Fruit fly (Drosophila melanogaster): ENCODE results near the gene CG13607.
A peak's percentile ranks its signal among the peaks of the same experiment; 100 is the strongest.

Gene CG13607

dm6 chr3R:24112320-24113069, 3.6 kb downstream of the CG13607 start, which contains the start of gene CG13605 (continued):
- TF ChIP-seq kah (GFP tag; optimal IDR thresholded peaks at IDR 0.05) (peak; percentile 38), B-H1 (GFP tag; IDR thresholded peaks at IDR 0.05) (peak; percentile 59; the same call in 2 of the 3 replicates), ham (GFP tag; IDR thresholded peaks at IDR 0.05) (no peak), stwl (tag; optimal IDR thresholded peaks at IDR 0.05) (peak; percentile 55), CG11723 (GFP tag; optimal IDR thresholded peaks at IDR 0.05) (peak; percentile 52), CG7556 (GFP tag; optimal IDR thresholded peaks at IDR 0.05) (peak; percentile 75), CG1233 (GFP tag; optimal IDR thresholded peaks at IDR 0.05) (peak; percentile 70), ato (GFP tag; IDR thresholded peaks at IDR 0.05; ENCODE audit: partially characterized antibody) (no peak), sd (tag; optimal IDR thresholded peaks at IDR 0.05) (peak; percentile 56), ac (GFP tag; optimal IDR thresholded peaks at IDR 0.05) (no peak), CG16779 (GFP tag; IDR thresholded peaks at IDR 0.05) (peak; percentile 60; the same call in 1 of the 2 replicates), Ssrp (tag; optimal IDR thresholded peaks at IDR 0.05) (peak; percentile 63), trh (GFP tag; optimal IDR thresholded peaks at IDR 0.05) (peak; percentile 63), az2 (GFP tag; optimal IDR thresholded peaks at IDR 0.05) (peak; percentile 75), CG10462 (GFP tag; optimal IDR thresholded peaks at IDR 0.05) (peak; percentile 26), NC2β (GFP tag; optimal IDR thresholded peaks at IDR 0.05) (peak; percentile 39), Sry-β (GFP tag; optimal IDR thresholded peaks at IDR 0.05) (peak; percentile 60), sna (GFP tag; IDR thresholded peaks at IDR 0.05; ENCODE audit: partially characterized antibody) (no peak), CG17359 (tag; optimal IDR thresholded peaks at IDR 0.05) (peak; percentile 82), ken (GFP tag; IDR thresholded peaks at IDR 0.05) (peak; percentile 41; the same call in 1 of the 3 replicates), CG18476 (GFP tag; optimal IDR thresholded peaks at IDR 0.05) (peak; percentile 34), Tbp (GFP tag; optimal IDR thresholded peaks at IDR 0.05) (no peak), ranshi (GFP tag; IDR thresholded peaks at IDR 0.05) (peak; percentile 58; the same call in 1 of the 2 replicates), CG8089 (GFP tag; optimal IDR thresholded peaks at IDR 0.05) (no peak), Lim3 (GFP tag; IDR thresholded peaks at IDR 0.05) (no peak), gce (GFP tag; IDR thresholded peaks at IDR 0.05) (peak; percentile 54; the same call in 1 of the 3 replicates), bcd (GFP tag; optimal IDR thresholded peaks at IDR 0.05) (peak; percentile 70), vnd (GFP tag; IDR thresholded peaks at IDR 0.05; ENCODE audit: partially characterized antibody) (no peak), NfI (GFP tag; optimal IDR thresholded peaks at IDR 0.05) (peak; percentile 79), salm (tag; optimal IDR thresholded peaks at IDR 0.05) (peak; percentile 63), dm (GFP tag; optimal IDR thresholded peaks at IDR 0.05) (no peak), nerfin-2 (GFP tag; IDR thresholded peaks at IDR 0.05; ENCODE audit: partially characterized antibody) (no peak), CG14965 (GFP tag; optimal IDR thresholded peaks at IDR 0.05; ENCODE audit: borderline replicate concordance) (no peak), E2f1 (GFP tag; IDR thresholded peaks at IDR 0.05) (peak; percentile 37; the same call in 1 of the 2 replicates), CG11696 (GFP tag; IDR thresholded peaks at IDR 0.05) (no peak; the same call in 1 of the 2 replicates), fu2 (GFP tag; optimal IDR thresholded peaks at IDR 0.05) (no peak), Fer3 (tag; optimal IDR thresholded peaks at IDR 0.05) (peak; percentile 79), CG11247 (GFP tag; IDR thresholded peaks at IDR 0.05) (peak; percentile 62), Abd-B (GFP tag; optimal IDR thresholded peaks at IDR 0.05) (peak; percentile 50), CG13123 (GFP tag; optimal IDR thresholded peaks at IDR 0.05) (no peak), CG2129 (GFP tag; IDR thresholded peaks at IDR 0.05; ENCODE audit: partially characterized antibody) (no peak), CG15601 (tag; optimal IDR thresholded peaks at IDR 0.05) (peak; percentile 61), Chrac-16 (GFP tag; optimal IDR thresholded peaks at IDR 0.05) (peak; percentile 66), CG6765 (GFP tag; optimal IDR thresholded peaks at IDR 0.05) (peak; percentile 85), usp (GFP tag; optimal IDR thresholded peaks at IDR 0.05) (no peak), Sin3A (optimal IDR thresholded peaks at IDR 0.05) (peak; percentile 34), CG6683 (GFP tag; optimal IDR thresholded peaks at IDR 0.05) (peak; percentile 59), org-1 (GFP tag; optimal IDR thresholded peaks at IDR 0.05) (peak; percentile 58), klu (GFP tag; IDR thresholded peaks at IDR 0.05) (peak; percentile 46; the same call in 1 of the 2 replicates)
